Fruit fly (Drosophila melanogaster): ENCODE results near the gene CG34175.

The CG34175 gene

dm6 chr2L:3437068-3437467 is 39.2 kb downstream of the CG34175 start (continued):
- peak; percentile 51 for TF ChIP-seq CoRest (tag; optimal IDR thresholded peaks at IDR 0.05)
- no peak for TF ChIP-seq Scr (GFP tag; IDR thresholded peaks at IDR 0.05; ENCODE audit: partially characterized antibody)
- peak; percentile 71 for TF ChIP-seq CG17829 (tag; optimal IDR thresholded peaks at IDR 0.05)
- no peak for TF ChIP-seq tx (GFP tag; optimal IDR thresholded peaks at IDR 0.05)
- TF ChIP-seq zfh1 (GFP tag; IDR thresholded peaks at IDR 0.05), result peak; percentile 64
- peak; percentile 74 for TF ChIP-seq phol (tag; optimal IDR thresholded peaks at IDR 0.05)
- TF ChIP-seq bbx (GFP tag; IDR thresholded peaks at IDR 0.05; ENCODE audit: partially characterized antibody), result no peak
- TF ChIP-seq CG11398 (GFP tag; optimal IDR thresholded peaks at IDR 0.05), result no peak
- TF ChIP-seq Sry-β (GFP tag; optimal IDR thresholded peaks at IDR 0.05), result no peak
- TF ChIP-seq CG12104 (GFP tag; optimal IDR thresholded peaks at IDR 0.05), result peak; percentile 0
- no peak for TF ChIP-seq br (optimal IDR thresholded peaks at IDR 0.05)
- peak; percentile 89 for TF ChIP-seq CG1603 (tag; optimal IDR thresholded peaks at IDR 0.05)
- TF ChIP-seq CG18011 (GFP tag; optimal IDR thresholded peaks at IDR 0.05), result no peak
- TF ChIP-seq chm (GFP tag; IDR thresholded peaks at IDR 0.05), result peak; percentile 50; the same call in 1 of the 2 replicates
- no peak for TF ChIP-seq Tbp (GFP tag; optimal IDR thresholded peaks at IDR 0.05)
- TF ChIP-seq CG31441 (GFP tag; IDR thresholded peaks at IDR 0.05), result peak; percentile 69
- no peak for TF ChIP-seq Chrac-16 (GFP tag; optimal IDR thresholded peaks at IDR 0.05)
- peak; percentile 60 for TF ChIP-seq salm (tag; optimal IDR thresholded peaks at IDR 0.05)
- TF ChIP-seq zen (tag; optimal IDR thresholded peaks at IDR 0.05), result peak; percentile 57
- no peak for TF ChIP-seq sna (GFP tag; IDR thresholded peaks at IDR 0.05; ENCODE audit: partially characterized antibody)
- TF ChIP-seq CG15479 (GFP tag; optimal IDR thresholded peaks at IDR 0.05), result no peak
- peak; percentile 42 for TF ChIP-seq Meics (GFP tag; optimal IDR thresholded peaks at IDR 0.05)
- TF ChIP-seq Vsx1 (GFP tag; optimal IDR thresholded peaks at IDR 0.05), result no peak
- no peak for TF ChIP-seq Six4 (GFP tag; optimal IDR thresholded peaks at IDR 0.05)
- no peak for TF ChIP-seq zf30C (GFP tag; optimal IDR thresholded peaks at IDR 0.05)
- no peak for TF ChIP-seq D19B (GFP tag; optimal IDR thresholded peaks at IDR 0.05)
- peak; percentile 32 for TF ChIP-seq CG8359 (GFP tag; optimal IDR thresholded peaks at IDR 0.05; ENCODE audit: borderline replicate concordance)
- TF ChIP-seq HmgD (GFP tag; optimal IDR thresholded peaks at IDR 0.05), result no peak
- no peak for TF ChIP-seq pita (GFP tag; optimal IDR thresholded peaks at IDR 0.05)
- peak; percentile 31; the same call in 1 of the 3 replicates for TF ChIP-seq CG17361 (GFP tag; IDR thresholded peaks at IDR 0.05)
- TF ChIP-seq CG6175 (GFP tag; IDR thresholded peaks at IDR 0.05), result no peak
- TF ChIP-seq HmgZ (tag; optimal IDR thresholded peaks at IDR 0.05), result no peak
- peak; percentile 42; the same call in 2 of the 3 replicates for TF ChIP-seq B-H1 (GFP tag; IDR thresholded peaks at IDR 0.05)
- no peak for TF ChIP-seq ERR (GFP tag; optimal IDR thresholded peaks at IDR 0.05)
- no peak for TF ChIP-seq Dfd (GFP tag; optimal IDR thresholded peaks at IDR 0.05)
- peak; percentile 50 for TF ChIP-seq CG1233 (GFP tag; optimal IDR thresholded peaks at IDR 0.05)
- TF ChIP-seq CG18476 (GFP tag; optimal IDR thresholded peaks at IDR 0.05), result no peak
- no peak for TF ChIP-seq CG3065 (GFP tag; optimal IDR thresholded peaks at IDR 0.05)
- no peak for TF ChIP-seq CG14667 (GFP tag; IDR thresholded peaks at IDR 0.05)
- TF ChIP-seq CG12299 (tag; optimal IDR thresholded peaks at IDR 0.05), result no peak
- peak; percentile 50 for TF ChIP-seq CrebB (tag; optimal IDR thresholded peaks at IDR 0.05)
- peak; percentile 71 for TF ChIP-seq Awh (GFP tag; IDR thresholded peaks at IDR 0.05)
- no peak for TF ChIP-seq HLHmδ (GFP tag; optimal IDR thresholded peaks at IDR 0.05)
- TF ChIP-seq CG9817 (tag; optimal IDR thresholded peaks at IDR 0.05), result peak; percentile 39
- no peak for TF ChIP-seq sr (GFP tag; IDR thresholded peaks at IDR 0.05)
- 0 out of 2 replicates have a peak, but pooled peaks have one; percentile 41 for TF ChIP-seq CG1024 (GFP tag; IDR thresholded peaks at IDR 0.05)
- TF ChIP-seq eyg (GFP tag; optimal IDR thresholded peaks at IDR 0.05), result no peak
- peak; percentile 63; the same call in 2 of the 3 replicates for TF ChIP-seq tgo (GFP tag; IDR thresholded peaks at IDR 0.05)
- no peak for TF ChIP-seq insv (GFP tag; optimal IDR thresholded peaks at IDR 0.05)
- peak; percentile 14 for TF ChIP-seq pum (GFP tag; optimal IDR thresholded peaks at IDR 0.05)
- TF ChIP-seq tna (GFP tag; IDR thresholded peaks at IDR 0.05; ENCODE audit: partially characterized antibody), result no peak
- no peak for TF ChIP-seq CG8478 (optimal IDR thresholded peaks at IDR 0.05)
